Fruit fly (Drosophila melanogaster) whole organism, prepupa: ENCODE data around the gene Hmr.
A peak's percentile ranks its signal among the peaks of the same experiment; 100 is the strongest.

ENCODE experiments used
- CG11902 ChIP-seq: fragments of 200-800 bp; sonication (Bioruptor generic); optimal IDR thresholded peaks from 3 replicates; lab custom pipeline; 2016; ENCODE audit warnings: missing biosample characterization, missing genetic modification characterization
- CG1621 ChIP-seq: fragments of 200-800 bp; sonication (Bioruptor generic); optimal IDR thresholded peaks from 3 replicates; lab custom pipeline; 2018; ENCODE audit warnings: missing biosample characterization, mild to moderate bottlenecking, missing genetic modification characterization
- CG16779 ChIP-seq: fragments of 200-800 bp; sonication (Bioruptor generic); optimal IDR thresholded peaks from 3 replicates; lab custom pipeline; 2017; ENCODE audit warnings: missing biosample characterization, mild to moderate bottlenecking, missing genetic modification characterization
- CG3032 ChIP-seq: fragments of 200-800 bp; optimal IDR thresholded peaks from 2 replicates; lab custom pipeline; 2019; ENCODE audit warnings: missing biosample characterization, mild to moderate bottlenecking, missing genetic modification characterization, moderate library complexity
- CG32006 ChIP-seq: fragments of 200-800 bp; sonication (Bioruptor generic); optimal IDR thresholded peaks from 3 replicates; lab custom pipeline; 2017; ENCODE audit warnings: missing biosample characterization, mild to moderate bottlenecking, missing genetic modification characterization
- CG34406 ChIP-seq: fragments of 200-800 bp; sonication (Bioruptor generic); optimal IDR thresholded peaks from 3 replicates; lab custom pipeline; 2016; ENCODE audit warnings: missing biosample characterization, missing genetic modification characterization
- CG8632 ChIP-seq: fragments of 200-800 bp; sonication (Bioruptor generic); optimal IDR thresholded peaks from 3 replicates; lab custom pipeline; 2016; ENCODE audit warnings: missing biosample characterization, missing genetic modification characterization
- Eip93F ChIP-seq: fragments of 200-800 bp; sonication (Bioruptor generic); optimal IDR thresholded peaks from 2 replicates; lab custom pipeline; 2016; ENCODE audit warnings: missing biosample characterization, mild to moderate bottlenecking, missing genetic modification characterization
- Ets21C ChIP-seq: fragments of 200-800 bp; sonication (Bioruptor generic); optimal IDR thresholded peaks from 3 replicates; lab custom pipeline; 2016; ENCODE audit warnings: missing biosample characterization, missing genetic modification characterization
- OdsH ChIP-seq: fragments of 200-800 bp; sonication (Bioruptor generic); optimal IDR thresholded peaks from 3 replicates; lab custom pipeline; 2016; ENCODE audit warnings: missing biosample characterization, missing genetic modification characterization
- Sox15 ChIP-seq: fragments of 200-800 bp; sonication (Bioruptor generic); optimal IDR thresholded peaks from 3 replicates; lab custom pipeline; 2016; ENCODE audit warnings: missing biosample characterization, missing genetic modification characterization
- eg ChIP-seq: fragments of 200-800 bp; sonication (Bioruptor generic); IDR thresholded peaks from 3 replicates; pipeline ENCODE4 v1.3.6; 2022; ENCODE audit warnings: missing biosample characterization, missing genetic modification characterization
- ss ChIP-seq, 2 experiments: fragments of 200-800 bp; sonication (Bioruptor generic); optimal IDR thresholded peaks; 2 replicates in 1 of 2; 3 replicates in 1 of 2; lab custom pipeline; 2017 to 2018; ENCODE audit warnings: mild to moderate bottlenecking in 2 of 2, missing biosample characterization in 2 of 2, missing genetic modification characterization in 2 of 2, moderate library complexity in 1 of 2

DNA sequence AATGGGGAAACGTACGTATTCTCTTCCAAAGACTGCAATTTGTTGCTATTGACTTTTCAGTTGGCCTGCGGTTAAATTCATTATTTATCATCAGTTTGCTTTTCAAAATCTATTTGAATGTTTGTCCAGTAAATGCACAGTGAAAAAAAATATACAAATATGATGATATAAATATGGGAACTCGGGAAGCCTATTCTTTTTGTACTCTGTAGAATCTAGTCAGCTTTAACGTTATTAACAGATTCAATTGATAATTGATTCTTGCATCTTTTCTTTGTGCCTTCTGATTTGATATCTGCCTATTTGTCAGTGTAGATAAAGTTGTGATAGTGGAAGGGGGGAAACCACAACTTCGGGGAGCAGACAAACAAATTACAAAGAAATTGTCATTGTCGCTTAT is 52.4 kb downstream of the Hmr start:
- peak; percentile 40 for TF ChIP-seq CG32006 (GFP tag; lab: Kevin White, UChicago)
- TF ChIP-seq CG34406 (GFP tag; lab: Kevin White, UChicago), result no peak
- no peak for TF ChIP-seq CG16779 (tag; lab: Kevin White, UChicago)
- TF ChIP-seq Sox15 (GFP tag; lab: Kevin White, UChicago), result no peak
- TF ChIP-seq OdsH (GFP tag; lab: Kevin White, UChicago), result peak; percentile 26
- no peak for TF ChIP-seq ss (GFP tag; optimal IDR thresholded peaks at IDR 0.05; lab: Kevin White, UChicago)
- TF ChIP-seq CG3032 (tag; lab: Kevin White, UChicago), result no peak
- TF ChIP-seq Ets21C (GFP tag; lab: Kevin White, UChicago), result no peak
- TF ChIP-seq eg, result 0 out of 3 replicates have a peak, but pooled peaks have one; percentile 22
- TF ChIP-seq CG11902, result no peak
- no peak for TF ChIP-seq CG1621
- TF ChIP-seq CG8632 (GFP tag; lab: Kevin White, UChicago), result peak; percentile 3
- no peak for TF ChIP-seq Eip93F
